Worm (Caenorhabditis elegans) whole organism, L3 larva: ENCODE results near the gene tpk-1.

Experiments
- R02D3.7 ChIP-seq: fragments of 150-350 bp; optimal IDR thresholded peaks from 2 replicates; lab custom pipeline; 2014; ENCODE audit warnings: missing biosample characterization, missing genetic modification characterization
- ZK546.5 ChIP-seq: sonication (generic microtip); optimal IDR thresholded peaks from 2 replicates; lab custom pipeline; 2017; ENCODE audit warnings: missing biosample characterization, missing genetic modification characterization
- aly-2 ChIP-seq: fragments of 150-350 bp; optimal IDR thresholded peaks from 2 replicates; lab custom pipeline; 2014; ENCODE audit warnings: missing biosample characterization, missing genetic modification characterization
- ama-1 ChIP-seq: fragments of 150-350 bp; optimal IDR thresholded peaks from 2 replicates; lab custom pipeline; 2018
- ceh-28 ChIP-seq: fragments of 150-350 bp; optimal IDR thresholded peaks from 2 replicates; lab custom pipeline; 2014; ENCODE audit warnings: missing biosample characterization, missing genetic modification reagents, missing genetic modification characterization
- ceh-9 ChIP-seq: sonication (generic microtip); optimal IDR thresholded peaks from 2 replicates; lab custom pipeline; 2018; ENCODE audit warnings: missing biosample characterization, missing genetic modification characterization
- egl-5 ChIP-seq: fragments of 150-350 bp; optimal IDR thresholded peaks from 2 replicates; lab custom pipeline; 2017; ENCODE audit warnings: missing biosample characterization, missing genetic modification reagents, missing genetic modification characterization, inconsistent platforms
- elt-2 ChIP-seq: sonication (generic microtip); optimal IDR thresholded peaks from 2 replicates; lab custom pipeline; 2016; ENCODE audit warnings: missing genetic modification reagents, mild to moderate bottlenecking, missing genetic modification characterization, missing compliant biosample characterization
- eor-1 ChIP-seq, 2 experiments: fragments of 150-350 bp; optimal IDR thresholded peaks; 2 replicates each; lab custom pipeline; 2014 to 2018; ENCODE audit warnings: missing biosample characterization in 2 of 2, missing genetic modification characterization in 2 of 2
- fkh-10 ChIP-seq: sonication (generic microtip); optimal IDR thresholded peaks from 2 replicates; lab custom pipeline; 2017; ENCODE audit warnings: missing biosample characterization, missing genetic modification reagents, missing genetic modification characterization
- fkh-2 ChIP-seq: fragments of 150-350 bp; optimal IDR thresholded peaks from 2 replicates; lab custom pipeline; 2014; ENCODE audit warnings: missing biosample characterization, missing genetic modification reagents, missing genetic modification characterization
- fos-1 ChIP-seq: fragments of 150-350 bp; optimal IDR thresholded peaks from 2 replicates; lab custom pipeline; 2014; ENCODE audit warnings: missing biosample characterization, missing genetic modification characterization
- hmg-11 ChIP-seq: sonication (generic microtip); optimal IDR thresholded peaks from 2 replicates; lab custom pipeline; 2016; ENCODE audit warnings: missing genetic modification characterization, missing compliant biosample characterization
- jun-1 ChIP-seq: fragments of 150-350 bp; optimal IDR thresholded peaks from 2 replicates; lab custom pipeline; 2014; ENCODE audit warnings: missing biosample characterization, missing genetic modification reagents, missing genetic modification characterization
- lin-15B ChIP-seq: fragments of 150-350 bp; optimal IDR thresholded peaks from 2 replicates; lab custom pipeline; 2014; ENCODE audit warnings: missing biosample characterization, missing genetic modification characterization
- lin-39 ChIP-seq: fragments of 150-350 bp; optimal IDR thresholded peaks from 2 replicates; lab custom pipeline; 2018; ENCODE audit warnings: missing biosample characterization, missing genetic modification reagents, missing genetic modification characterization
- lsy-12 ChIP-seq: sonication (generic microtip); optimal IDR thresholded peaks from 2 replicates; lab custom pipeline; 2016; ENCODE audit warnings: mild to moderate bottlenecking, missing genetic modification characterization, missing compliant biosample characterization
- mml-1 ChIP-seq: fragments of 150-350 bp; sonication (generic microtip); optimal IDR thresholded peaks from 3 replicates; lab custom pipeline; 2014; ENCODE audit warnings: missing biosample characterization, missing genetic modification characterization
- nfya-1 ChIP-seq: sonication (generic microtip); optimal IDR thresholded peaks from 2 replicates; lab custom pipeline; 2017; ENCODE audit warnings: missing genetic modification characterization, mild to moderate bottlenecking, missing compliant biosample characterization, antibody characterized with exemption, moderate library complexity; ENCODE audit not compliant: insufficient read depth
- nhr-11 ChIP-seq: fragments of 150-350 bp; optimal IDR thresholded peaks from 2 replicates; lab custom pipeline; 2014; ENCODE audit warnings: missing biosample characterization, missing genetic modification characterization
- nhr-23 ChIP-seq: fragments of 150-350 bp; optimal IDR thresholded peaks from 2 replicates; lab custom pipeline; 2014; ENCODE audit warnings: missing biosample characterization, missing genetic modification reagents, missing genetic modification characterization
- nhr-237 ChIP-seq: fragments of 150-350 bp; optimal IDR thresholded peaks from 2 replicates; lab custom pipeline; 2014; ENCODE audit warnings: missing biosample characterization, missing genetic modification characterization
- nhr-25 ChIP-seq: sonication (generic microtip); optimal IDR thresholded peaks from 2 replicates; lab custom pipeline; 2017; ENCODE audit warnings: missing biosample characterization, missing genetic modification characterization
- nhr-28 ChIP-seq: fragments of 150-350 bp; optimal IDR thresholded peaks from 2 replicates; lab custom pipeline; 2014; ENCODE audit warnings: missing biosample characterization, missing genetic modification characterization
- nhr-43 ChIP-seq: sonication (generic microtip); optimal IDR thresholded peaks from 2 replicates; lab custom pipeline; 2016; ENCODE audit warnings: mild to moderate bottlenecking, missing genetic modification characterization, missing compliant biosample characterization; ENCODE audit not compliant: poor library complexity, severe bottlenecking
- nhr-67 ChIP-seq: fragments of 150-350 bp; optimal IDR thresholded peaks from 2 replicates; lab custom pipeline; 2014; ENCODE audit warnings: missing biosample characterization, missing genetic modification characterization
- nhr-76 ChIP-seq: fragments of 150-350 bp; sonication (generic microtip); optimal IDR thresholded peaks from 5 replicates; lab custom pipeline; 2014; ENCODE audit warnings: missing biosample characterization, missing genetic modification characterization
- nhr-77 ChIP-seq: fragments of 150-350 bp; optimal IDR thresholded peaks from 2 replicates; lab custom pipeline; 2014; ENCODE audit warnings: missing biosample characterization, missing genetic modification characterization
- pha-4 ChIP-seq: fragments of 150-350 bp; optimal IDR thresholded peaks from 2 replicates; lab custom pipeline; 2014; ENCODE audit warnings: missing biosample characterization, missing genetic modification reagents, missing genetic modification characterization
- pqm-1 ChIP-seq: fragments of 150-350 bp; optimal IDR thresholded peaks from 2 replicates; lab custom pipeline; 2017; ENCODE audit warnings: missing biosample characterization, missing genetic modification characterization, inconsistent platforms
- sea-2 ChIP-seq: fragments of 150-350 bp; sonication (generic microtip); optimal IDR thresholded peaks from 4 replicates; lab custom pipeline; 2014; ENCODE audit warnings: missing biosample characterization, missing genetic modification reagents, missing genetic modification characterization
- skn-1 ChIP-seq: fragments of 150-350 bp; optimal IDR thresholded peaks from 2 replicates; lab custom pipeline; 2014; ENCODE audit warnings: missing biosample characterization, missing genetic modification characterization
- snpc-4 ChIP-seq: fragments of 150-350 bp; optimal IDR thresholded peaks from 2 replicates; lab custom pipeline; 2014; ENCODE audit warnings: missing biosample characterization, missing genetic modification characterization
- tbx-2 ChIP-seq: sonication (generic microtip); optimal IDR thresholded peaks from 2 replicates; lab custom pipeline; 2016; ENCODE audit warnings: mild to moderate bottlenecking, missing genetic modification characterization, missing compliant biosample characterization
- unc-62 ChIP-seq: fragments of 150-350 bp; sonication (generic microtip); optimal IDR thresholded peaks from 4 replicates; lab custom pipeline; 2014; ENCODE audit warnings: missing biosample characterization, missing genetic modification reagents, missing genetic modification characterization
- zag-1 ChIP-seq: fragments of 150-350 bp; optimal IDR thresholded peaks from 2 replicates; lab custom pipeline; 2014; ENCODE audit warnings: missing biosample characterization, missing genetic modification characterization
- ztf-11 ChIP-seq: fragments of 150-350 bp; optimal IDR thresholded peaks from 2 replicates; lab custom pipeline; 2014; ENCODE audit warnings: missing biosample characterization, missing genetic modification characterization
- ztf-4 ChIP-seq: fragments of 150-350 bp; optimal IDR thresholded peaks from 2 replicates; lab custom pipeline; 2014; ENCODE audit warnings: missing biosample characterization, missing genetic modification characterization

Gene tpk-1

DNA sequence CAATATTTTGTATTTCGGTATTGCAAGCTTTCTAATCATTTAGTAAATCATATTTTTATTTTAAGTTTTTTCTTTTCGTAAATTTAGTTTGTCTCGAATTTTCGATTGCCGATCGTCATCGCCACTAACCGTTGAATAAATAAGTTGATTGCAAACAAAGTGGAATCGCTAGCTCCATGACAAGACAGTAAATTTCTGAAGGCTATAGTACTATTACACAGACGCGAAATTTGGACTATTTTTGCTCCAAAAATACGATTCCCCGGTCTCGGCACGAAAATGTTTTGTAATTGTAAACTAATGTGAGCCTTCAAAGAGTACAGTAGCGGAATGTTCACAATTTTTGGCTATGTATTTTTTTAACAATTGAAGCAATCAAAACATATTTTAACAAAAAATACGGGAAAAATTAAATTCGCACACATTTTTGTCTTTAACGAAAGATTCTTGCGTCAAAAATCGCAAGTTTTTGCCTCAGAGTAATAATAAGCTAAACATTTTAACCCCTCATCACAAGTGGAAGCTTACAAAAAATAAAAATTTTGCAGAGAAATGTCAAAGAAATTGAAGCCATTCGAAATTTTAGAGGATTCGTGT is at the start of gene tpk-1:
TSS of gene tpk-1 (plus strand) at position 547 of the 597 bp plus-strand sequence.
- TF ChIP-seq ama-1, result peak; percentile 7
- no peak for TF ChIP-seq eor-1 (tag; optimal IDR thresholded peaks at IDR 0.05; lab: Kevin White, UChicago)

DNA sequence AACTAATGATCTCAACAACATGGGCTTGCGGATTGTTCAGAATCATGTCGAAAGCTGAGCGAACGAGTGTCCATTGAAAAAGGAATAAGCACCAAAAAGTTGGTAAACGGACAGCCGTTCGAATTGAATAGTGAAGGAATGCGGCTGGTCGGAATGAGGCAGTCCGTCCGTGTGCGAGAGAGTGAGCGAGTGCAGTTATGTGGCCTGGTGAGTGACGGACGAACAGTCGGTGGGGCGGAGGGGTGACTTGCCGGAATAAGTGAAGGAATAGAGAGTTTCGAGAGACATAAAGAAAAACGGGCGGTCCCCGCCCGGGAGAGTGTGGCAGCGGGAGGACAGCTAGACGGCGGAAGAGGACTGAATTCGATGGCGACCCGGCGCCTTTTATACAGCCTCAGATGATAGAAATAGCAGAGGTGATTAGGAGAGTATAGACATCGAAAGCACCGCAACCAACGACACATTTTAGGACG is 46.6 kb upstream of the tpk-1 start:
- TF ChIP-seq nhr-237 (no peak), nhr-77 (tag; lab: Kevin White, UChicago) (no peak), fos-1 (tag; lab: Kevin White, UChicago) (peak; percentile 71), lsy-12 (peak; percentile 72), fkh-2 (tag; lab: Kevin White, UChicago) (no peak), elt-2 (tag; lab: Kevin White, UChicago) (peak; percentile 84), ztf-11 (tag; lab: Kevin White, UChicago) (no peak), aly-2 (tag; lab: Kevin White, UChicago) (no peak), nhr-76 (tag; lab: Kevin White, UChicago) (no peak), ceh-28 (peak; percentile 34), nhr-11 (tag; lab: Kevin White, UChicago) (no peak), jun-1 (tag; lab: Kevin White, UChicago) (peak; percentile 74), egl-5 (peak; percentile 16), ama-1 (peak; percentile 99), ceh-9 (tag; lab: Kevin White, UChicago) (no peak), unc-62 (GFP tag; lab: Kevin White, UChicago) (no peak), nhr-43 (tag; lab: Kevin White, UChicago) (no peak), zag-1 (no peak), tbx-2 (tag; lab: Kevin White, UChicago) (peak; percentile 25), lin-15B (tag; lab: Kevin White, UChicago) (peak; percentile 56), R02D3.7 (tag; lab: Kevin White, UChicago) (peak; percentile 33), nfya-1 (tag; lab: Kevin White, UChicago) (peak; percentile 53), fkh-10 (no peak), nhr-67 (tag; lab: Kevin White, UChicago) (no peak), ztf-4 (tag; lab: Kevin White, UChicago) (peak; percentile 8), nhr-28 (tag; lab: Kevin White, UChicago) (no peak), nhr-25 (tag; lab: Kevin White, UChicago) (peak; percentile 75), pqm-1 (tag; lab: Kevin White, UChicago) (peak; percentile 67), nhr-23 (peak; percentile 57), mml-1 (tag; lab: Kevin White, UChicago) (no peak), hmg-11 (tag; lab: Kevin White, UChicago) (peak; percentile 63), snpc-4 (peak; percentile 46)

ce11 chrIII:8866038-8866437 is 45.9 kb upstream of the tpk-1 start:
- TF ChIP-seq tbx-2 (tag; lab: Kevin White, UChicago) (no peak), nhr-23 (no peak), ztf-11 (tag; lab: Kevin White, UChicago) (no peak), sea-2 (no peak), pqm-1 (tag; lab: Kevin White, UChicago) (no peak), egl-5 (no peak), nhr-67 (tag; lab: Kevin White, UChicago) (no peak), fos-1 (tag; lab: Kevin White, UChicago) (no peak), nhr-76 (tag; lab: Kevin White, UChicago) (no peak), ceh-28 (no peak), unc-62 (GFP tag; lab: Kevin White, UChicago) (no peak), nhr-25 (tag; lab: Kevin White, UChicago) (no peak)

ce11 chrIII:8866983-8867842 is 44.7 kb upstream of the tpk-1 start:
- TF ChIP-seq R02D3.7 (tag; lab: Kevin White, UChicago) (no peak), skn-1 (no peak), lsy-12 (peak; percentile 20), nhr-25 (tag; lab: Kevin White, UChicago) (peak; percentile 69), jun-1 (tag; lab: Kevin White, UChicago) (peak; percentile 49), lin-39 (tag; lab: Kevin White, UChicago) (peak; percentile 2), nfya-1 (tag; lab: Kevin White, UChicago) (peak; percentile 40), elt-2 (tag; lab: Kevin White, UChicago) (peak; percentile 50), egl-5 (peak; percentile 7), ZK546.5 (tag; lab: Kevin White, UChicago) (no peak), ama-1 (peak; percentile 56), snpc-4 (no peak), ceh-28 (peak; percentile 53), nhr-23 (peak; percentile 20), pqm-1 (tag; lab: Kevin White, UChicago) (peak; percentile 30), pha-4 (tag; lab: Kevin White, UChicago) (peak; percentile 42)
- TF ChIP-seq, all 47 proteins: peak for 12
